Worm (Caenorhabditis elegans): ENCODE results near the gene ceh-34.
A peak's percentile ranks its signal among the peaks of the same experiment; 100 is the strongest.

ceh-34 gene

DNA sequence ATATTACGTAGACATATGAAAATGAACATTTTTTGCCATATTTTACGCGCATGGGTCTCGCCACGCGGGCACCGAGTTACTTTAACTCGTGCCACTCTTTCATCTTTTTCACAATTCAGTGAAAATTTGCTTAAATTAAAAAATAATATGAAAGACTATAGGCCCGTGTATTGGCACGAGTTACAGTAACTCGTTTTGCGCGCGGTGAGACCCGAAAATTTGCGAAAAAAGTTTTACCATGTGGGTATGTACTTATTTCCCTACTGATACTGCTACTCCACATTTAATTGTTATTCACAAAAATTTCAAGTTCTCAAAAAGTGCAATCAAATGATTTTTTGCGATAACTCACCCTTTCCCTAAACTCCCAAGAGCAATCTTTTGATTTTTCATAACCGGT, 21.6 kb downstream of the ceh-34 start:
- no peak for TF ChIP-seq blmp-1 (tag; optimal IDR thresholded peaks at IDR 0.05; ENCODE audit: insufficient read depth)

ce11 chrV:5295940-5296339, 23.4 kb downstream of the ceh-34 start:
- no peak for TF ChIP-seq nhr-12 (tag; optimal IDR thresholded peaks at IDR 0.05)
- peak; percentile 28 for TF ChIP-seq sma-9 (GFP tag; optimal IDR thresholded peaks at IDR 0.05)
- TF ChIP-seq sma-9 (tag; optimal IDR thresholded peaks at IDR 0.05) = no peak
- no peak for TF ChIP-seq alr-1 (tag; optimal IDR thresholded peaks at IDR 0.05)
- TF ChIP-seq F13H6.1 (tag; optimal IDR thresholded peaks at IDR 0.05) = peak; percentile 69
- TF ChIP-seq lsy-2 (tag; optimal IDR thresholded peaks at IDR 0.05) = peak in 1 of 2 experiments; percentile 36
- TF ChIP-seq ceh-16 (tag; optimal IDR thresholded peaks at IDR 0.05) = no peak
- TF ChIP-seq blmp-1 (tag; optimal IDR thresholded peaks at IDR 0.05; ENCODE audit: insufficient read depth) = no peak
- TF ChIP-seq fos-1 (tag; optimal IDR thresholded peaks at IDR 0.05) = no peak
- TF ChIP-seq snpc-4 (tag; optimal IDR thresholded peaks at IDR 0.05) = no peak
- TF ChIP-seq mbf-1 (tag; optimal IDR thresholded peaks at IDR 0.05) = no peak
- no peak for TF ChIP-seq nhr-6 (tag; optimal IDR thresholded peaks at IDR 0.05)
- TF ChIP-seq elt-3 (tag; optimal IDR thresholded peaks at IDR 0.05) = no peak
- TF ChIP-seq aly-2 (tag; optimal IDR thresholded peaks at IDR 0.05) = no peak
- TF ChIP-seq lin-13 (GFP tag; optimal IDR thresholded peaks at IDR 0.05) = no peak
- peak; percentile 75 for TF ChIP-seq nhr-129 (tag; optimal IDR thresholded peaks at IDR 0.05)
- TF ChIP-seq lin-39 (tag; optimal IDR thresholded peaks at IDR 0.05) = no peak
- TF ChIP-seq mab-5 (tag; optimal IDR thresholded peaks at IDR 0.05) = peak; percentile 30
- TF ChIP-seq lin-11 (tag; optimal IDR thresholded peaks at IDR 0.05) = no peak
- peak; percentile 46 for TF ChIP-seq C34F6.9 (tag; optimal IDR thresholded peaks at IDR 0.05)
- TF ChIP-seq skn-1 (tag; optimal IDR thresholded peaks at IDR 0.05) = no peak
- TF ChIP-seq nhr-237 (tag; optimal IDR thresholded peaks at IDR 0.05) = no peak
- no peak for TF ChIP-seq unc-62 (GFP tag; optimal IDR thresholded peaks at IDR 0.05)
- no peak for TF ChIP-seq unc-39 (tag; optimal IDR thresholded peaks at IDR 0.05)

ce11 chrV:5288676-5289075, 30.7 kb downstream of the ceh-34 start:
- TF ChIP-seq sem-4 (tag; optimal IDR thresholded peaks at IDR 0.05) (no peak), nhr-129 (tag; optimal IDR thresholded peaks at IDR 0.05) (no peak), peb-1 (tag; optimal IDR thresholded peaks at IDR 0.05) (no peak), R02D3.7 (tag; optimal IDR thresholded peaks at IDR 0.05) (no peak), dmd-4 (tag; optimal IDR thresholded peaks at IDR 0.05) (no peak)

- TF ChIP-seq R02D3.7 (tag; optimal IDR thresholded peaks at IDR 0.05) (no peak), lin-11 (tag; optimal IDR thresholded peaks at IDR 0.05) (no peak)
Observed at ce11 chrV:5287273-5287672, 32.1 kb downstream of the ceh-34 start, which contains the start of gene Y49G5A.1. TSS of gene Y49G5A.1 (minus strand) at chrV:5287373.

DNA sequence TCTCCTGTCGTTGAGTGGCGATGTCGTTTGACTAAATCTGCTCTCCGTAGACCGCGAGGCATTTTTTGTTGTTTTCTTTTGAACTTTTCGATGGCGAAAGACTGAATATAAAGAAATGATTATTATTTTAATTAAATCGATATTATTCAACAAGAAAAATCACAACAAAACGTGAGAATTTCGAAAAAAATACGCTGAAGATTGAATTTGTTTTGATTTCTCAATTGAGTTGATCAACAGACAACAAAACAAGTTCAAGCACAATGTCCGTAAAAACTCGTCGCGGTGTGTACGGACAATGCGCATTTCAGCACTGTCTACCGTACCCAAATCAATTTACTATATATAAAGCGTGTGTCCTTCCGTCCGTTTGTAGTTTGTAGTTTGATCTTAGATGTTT, 41.4 kb downstream of the ceh-34 start, which contains the start of gene B0238.9:
B0238.9 (minus strand) TSS at position 101 of the 400 bp plus-strand sequence.
- no peak for TF ChIP-seq unc-62 (GFP tag; optimal IDR thresholded peaks at IDR 0.05)
- TF ChIP-seq R02D3.7 (tag; optimal IDR thresholded peaks at IDR 0.05) = no peak
- TF ChIP-seq unc-39 (tag; optimal IDR thresholded peaks at IDR 0.05) = no peak
- TF ChIP-seq unc-55 (GFP tag; optimal IDR thresholded peaks at IDR 0.05) = no peak

- TF ChIP-seq ztf-11 (tag; optimal IDR thresholded peaks at IDR 0.05) (no peak), mab-5 (tag; optimal IDR thresholded peaks at IDR 0.05) (no peak), fos-1 (tag; optimal IDR thresholded peaks at IDR 0.05) (no peak), Y55F3AM.14 (GFP tag; optimal IDR thresholded peaks at IDR 0.05) (peak; percentile 5)
Observed at ce11 chrV:5275426-5276007, 43.9 kb downstream of the ceh-34 start.

DNA sequence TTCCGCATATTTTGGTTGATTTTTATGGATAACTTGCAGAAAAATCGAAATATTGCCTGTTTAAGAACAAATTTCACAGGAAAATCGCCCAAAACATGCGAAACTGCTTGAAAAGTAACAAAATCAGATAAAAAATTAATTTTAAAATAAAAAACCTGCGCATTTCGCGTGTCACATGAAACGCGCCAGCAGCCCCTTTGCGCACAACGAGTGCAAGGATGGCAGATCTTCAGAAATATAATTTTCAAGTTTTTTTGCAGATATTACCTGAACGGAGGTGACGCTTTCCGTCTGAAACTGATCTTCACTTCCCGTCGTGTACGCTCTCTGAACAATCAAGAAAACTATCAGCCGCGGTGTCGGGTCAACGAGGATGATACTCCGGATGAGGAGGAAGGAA, 44.4 kb downstream of the ceh-34 start:
- no peak for TF ChIP-seq alr-1 (tag; optimal IDR thresholded peaks at IDR 0.05)
- no peak for TF ChIP-seq R02D3.7 (tag; optimal IDR thresholded peaks at IDR 0.05)
- no peak for TF ChIP-seq nhr-10 (tag; optimal IDR thresholded peaks at IDR 0.05)
- no peak for TF ChIP-seq nhr-23 (tag; optimal IDR thresholded peaks at IDR 0.05)
- no peak for TF ChIP-seq ceh-82 (tag; optimal IDR thresholded peaks at IDR 0.05)
- no peak for TF ChIP-seq aly-2 (tag; optimal IDR thresholded peaks at IDR 0.05)
- no peak for TF ChIP-seq unc-39 (tag; optimal IDR thresholded peaks at IDR 0.05)
- peak; percentile 57 for TF ChIP-seq nhr-25 (tag; optimal IDR thresholded peaks at IDR 0.05)
- TF ChIP-seq fos-1 (tag; optimal IDR thresholded peaks at IDR 0.05) = peak; percentile 2
- no peak for TF ChIP-seq Y55F3AM.14 (GFP tag; optimal IDR thresholded peaks at IDR 0.05)
- TF ChIP-seq blmp-1 (tag; optimal IDR thresholded peaks at IDR 0.05; ENCODE audit: insufficient read depth) = no peak
- peak; percentile 24 for TF ChIP-seq sem-4 (tag; optimal IDR thresholded peaks at IDR 0.05)
- TF ChIP-seq mdl-1 (tag; optimal IDR thresholded peaks at IDR 0.05) = no peak
- TF ChIP-seq lsy-2 (tag; optimal IDR thresholded peaks at IDR 0.05) = peak; percentile 59 to 70
- no peak for TF ChIP-seq ztf-1 (GFP tag; conservative IDR thresholded peaks at IDR 0.05)
- no peak for TF ChIP-seq peb-1 (tag; optimal IDR thresholded peaks at IDR 0.05)
- no peak for TF ChIP-seq nhr-237 (tag; optimal IDR thresholded peaks at IDR 0.05)
- TF ChIP-seq skn-1 (tag; optimal IDR thresholded peaks at IDR 0.05) = no peak
- no peak for TF ChIP-seq nhr-6 (tag; optimal IDR thresholded peaks at IDR 0.05)
- no peak for TF ChIP-seq snpc-4 (tag; optimal IDR thresholded peaks at IDR 0.05)
- TF ChIP-seq crh-2 (tag; optimal IDR thresholded peaks at IDR 0.05) = peak; percentile 38
- no peak for TF ChIP-seq zag-1 (tag; optimal IDR thresholded peaks at IDR 0.05)
- TF ChIP-seq nhr-77 (tag; optimal IDR thresholded peaks at IDR 0.05) = no peak
- no peak for TF ChIP-seq lin-11 (tag; optimal IDR thresholded peaks at IDR 0.05)
